Fruit fly (Drosophila melanogaster): ENCODE results near the gene CG8004.
A peak's percentile ranks its signal among the peaks of the same experiment; 100 is the strongest.

CG8004 gene

DNA sequence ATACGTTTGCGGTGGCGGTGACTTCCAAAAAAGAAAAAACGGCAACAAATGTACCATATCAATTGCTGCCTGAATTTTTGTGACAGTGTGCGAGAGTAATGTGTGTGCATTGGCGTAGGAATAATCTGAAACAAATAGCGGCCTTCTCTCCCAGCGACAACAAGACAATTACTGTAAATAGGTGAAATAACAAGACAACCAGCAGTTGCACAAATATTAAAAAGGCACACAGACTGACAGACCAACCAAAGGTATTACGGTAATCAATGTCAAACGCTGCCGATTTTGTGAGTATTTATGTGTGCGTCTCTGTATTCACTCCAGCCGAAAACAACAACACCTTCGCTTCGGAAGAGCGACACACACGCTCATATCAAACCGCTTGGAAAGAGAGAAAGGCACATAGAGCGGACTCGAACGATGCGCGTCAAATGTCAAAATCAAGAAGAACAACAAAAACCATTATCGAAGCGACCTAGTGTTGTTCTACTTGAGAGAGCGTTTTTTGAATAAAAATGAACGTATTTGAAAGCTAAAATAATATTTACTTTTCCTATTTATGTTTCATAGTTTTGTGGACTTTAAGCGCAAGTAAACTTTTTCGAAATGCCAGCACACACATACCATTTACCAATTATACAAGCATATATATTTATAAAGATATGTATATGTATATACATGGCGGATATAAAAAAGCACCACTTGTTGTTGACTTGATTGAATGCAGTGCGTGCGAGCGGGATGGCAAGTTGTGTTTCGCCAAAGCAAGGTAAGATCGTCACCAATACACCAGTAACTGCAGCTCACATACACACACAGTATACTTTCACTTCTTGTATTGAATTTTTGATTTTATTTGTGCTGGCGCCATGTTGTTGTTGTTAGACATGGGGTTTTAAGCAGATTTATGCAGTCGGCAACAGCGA lies 21.3 kb downstream of the CG8004 start (continued):
- TF ChIP-seq Oli (tag; optimal IDR thresholded peaks at IDR 0.05) (peak; percentile 18), crc (GFP tag; optimal IDR thresholded peaks at IDR 0.05) (no peak), HLH4C (GFP tag; IDR thresholded peaks at IDR 0.05; ENCODE audit: partially characterized antibody) (no peak), Chrac-16 (GFP tag; optimal IDR thresholded peaks at IDR 0.05) (no peak), Dip3 (GFP tag; optimal IDR thresholded peaks at IDR 0.05) (no peak), cg (GFP tag; optimal IDR thresholded peaks at IDR 0.05) (peak; percentile 89), Myb (GFP tag; optimal IDR thresholded peaks at IDR 0.05) (peak; percentile 39), kni (GFP tag; optimal IDR thresholded peaks at IDR 0.05) (peak; percentile 92), fd96Cb (tag; optimal IDR thresholded peaks at IDR 0.05) (peak; percentile 44), tap (tag; optimal IDR thresholded peaks at IDR 0.05) (no peak), pan (optimal IDR thresholded peaks at IDR 0.05) (no peak), pan (GFP tag; optimal IDR thresholded peaks at IDR 0.05 in 1 of 2, IDR thresholded peaks at IDR 0.05 in 1 of 2) (peak in 1 of 2 experiments; percentile 70), slou (GFP tag; optimal IDR thresholded peaks at IDR 0.05) (peak; percentile 40), CG10654 (GFP tag; optimal IDR thresholded peaks at IDR 0.05) (peak; percentile 66), Adf1 (GFP tag; IDR thresholded peaks at IDR 0.05) (0 out of 2 replicates have a peak, but pooled peaks have one; percentile 29), CG10147 (GFP tag; optimal IDR thresholded peaks at IDR 0.05) (no peak), Opbp (GFP tag; IDR thresholded peaks at IDR 0.05; ENCODE audit: partially characterized antibody) (no peak), NFAT (GFP tag; IDR thresholded peaks at IDR 0.05) (peak; percentile 62; the same call in 1 of the 2 replicates), CG10543 (GFP tag; optimal IDR thresholded peaks at IDR 0.05) (peak; percentile 94), sqz (GFP tag; optimal IDR thresholded peaks at IDR 0.05) (peak; percentile 42), Dip2 (GFP tag; IDR thresholded peaks at IDR 0.05) (no peak), CG5953 (GFP tag; IDR thresholded peaks at IDR 0.05) (peak; percentile 53; the same call in 1 of the 2 replicates), ato (GFP tag; IDR thresholded peaks at IDR 0.05; ENCODE audit: partially characterized antibody) (no peak), CG6791 (GFP tag; IDR thresholded peaks at IDR 0.05; ENCODE audit: partially characterized antibody) (no peak), CG2712 (tag; optimal IDR thresholded peaks at IDR 0.05) (peak; percentile 41), CG14667 (GFP tag; IDR thresholded peaks at IDR 0.05) (no peak), Fer1 (GFP tag; optimal IDR thresholded peaks at IDR 0.05) (peak; percentile 78), CG18476 (GFP tag; optimal IDR thresholded peaks at IDR 0.05) (peak; percentile 11)

dm6 chr3L:19906148-19906752 lies 22.1 kb downstream of the CG8004 start:
- TF ChIP-seq CG17612 (GFP tag; IDR thresholded peaks at IDR 0.05) (no peak), Bteb2 (GFP tag; optimal IDR thresholded peaks at IDR 0.05) (no peak), CG6854 (GFP tag; optimal IDR thresholded peaks at IDR 0.05) (peak; percentile 28), row (GFP tag; IDR thresholded peaks at IDR 0.05) (0 out of 3 replicates have a peak, but pooled peaks have one; percentile 13), cad (GFP tag; optimal IDR thresholded peaks at IDR 0.05) (no peak), pho (GFP tag; optimal IDR thresholded peaks at IDR 0.05) (no peak), NFAT (GFP tag; IDR thresholded peaks at IDR 0.05) (no peak), CG6175 (GFP tag; IDR thresholded peaks at IDR 0.05) (no peak), sens-2 (GFP tag; IDR thresholded peaks at IDR 0.05) (no peak), CG3726 (GFP tag; IDR thresholded peaks at IDR 0.05) (no peak), lab (GFP tag; optimal IDR thresholded peaks at IDR 0.05) (no peak), Vsx1 (GFP tag; optimal IDR thresholded peaks at IDR 0.05) (no peak), Trl (optimal IDR thresholded peaks at IDR 0.05) (peak in 1 of 2 experiments; percentile 29), Trl (GFP tag; optimal IDR thresholded peaks at IDR 0.05) (no peak), repo (GFP tag; optimal IDR thresholded peaks at IDR 0.05) (no peak), bab2 (GFP tag; optimal IDR thresholded peaks at IDR 0.05) (no peak), CG1792 (GFP tag; optimal IDR thresholded peaks at IDR 0.05) (no peak), CG17802 (tag; optimal IDR thresholded peaks at IDR 0.05) (no peak), crp (GFP tag; optimal IDR thresholded peaks at IDR 0.05) (no peak), CG3838 (GFP tag; optimal IDR thresholded peaks at IDR 0.05) (no peak), HLHmδ (GFP tag; optimal IDR thresholded peaks at IDR 0.05) (no peak), CG6689 (GFP tag; IDR thresholded peaks at IDR 0.05) (no peak)
